Worm (Caenorhabditis elegans): Measurements from ENCODE around the gene F37C4.4.

The F37C4.4 gene

ce11 chrIV:3874417-3874816, 7.3 kb downstream of the F37C4.4 start (continued):
- TF ChIP-seq swsn-7 (tag; optimal IDR thresholded peaks at IDR 0.05) (peak; percentile 10), ztf-4 (tag; optimal IDR thresholded peaks at IDR 0.05) (no peak), lin-15B (tag; optimal IDR thresholded peaks at IDR 0.05) (peak; percentile 9), vab-15 (tag; optimal IDR thresholded peaks at IDR 0.05) (no peak), ceh-82 (tag; optimal IDR thresholded peaks at IDR 0.05) (peak in 1 of 3 experiments; percentile 10), ztf-11 (tag; optimal IDR thresholded peaks at IDR 0.05) (no peak), efl-1 (optimal IDR thresholded peaks at IDR 0.05) (peak; percentile 34 to 46), efl-1 (GFP tag; optimal IDR thresholded peaks at IDR 0.05 in 1 of 2) (peak in 1 of 2 experiments; percentile 17), lin-14 (GFP tag; optimal IDR thresholded peaks at IDR 0.05) (peak; percentile 77), fkh-8 (tag; optimal IDR thresholded peaks at IDR 0.05) (peak; percentile 60)

- TF ChIP-seq fos-1 (tag; optimal IDR thresholded peaks at IDR 0.05) (peak; percentile 74), mab-9 (GFP tag; IDR thresholded peaks at IDR 0.05) (0 out of 2 replicates have a peak, but pooled peaks have one; percentile 26), lsy-2 (tag; optimal IDR thresholded peaks at IDR 0.05) (peak in 1 of 2 experiments; percentile 38), nhr-20 (tag; optimal IDR thresholded peaks at IDR 0.05) (no peak), dpl-1 (GFP tag; optimal IDR thresholded peaks at IDR 0.05) (peak in 2 of 3 experiments; percentile 15 to 25), hlh-17 (GFP tag; optimal IDR thresholded peaks at IDR 0.05; ENCODE audit: borderline replicate concordance) (no peak), elt-3 (tag; optimal IDR thresholded peaks at IDR 0.05) (peak in 5 of 6 experiments; percentile 9 to 57 (median 22)), lin-35 (GFP tag; optimal IDR thresholded peaks at IDR 0.05) (peak; percentile 5 to 16), nhr-19 (GFP tag; conservative IDR thresholded peaks at IDR 0.05) (no peak), lin-15B (tag; optimal IDR thresholded peaks at IDR 0.05) (no peak), zag-1 (tag; optimal IDR thresholded peaks at IDR 0.05) (no peak), skn-1 (tag; optimal IDR thresholded peaks at IDR 0.05) (peak; percentile 21), dsc-1 (tag; optimal IDR thresholded peaks at IDR 0.05) (peak; percentile 41), tlp-1 (tag; optimal IDR thresholded peaks at IDR 0.05) (no peak), snpc-4 (tag; optimal IDR thresholded peaks at IDR 0.05) (no peak), rnt-1 (tag; optimal IDR thresholded peaks at IDR 0.05) (peak; percentile 39), ceh-82 (tag; optimal IDR thresholded peaks at IDR 0.05) (peak in 2 of 3 experiments; percentile 15 to 42), Y116A8C.19 (tag; optimal IDR thresholded peaks at IDR 0.05; ENCODE audit: borderline replicate concordance) (no peak), blmp-1 (tag; optimal IDR thresholded peaks at IDR 0.05) (peak; percentile 14), sox-4 (tag; optimal IDR thresholded peaks at IDR 0.05) (no peak), mef-2 (tag; optimal IDR thresholded peaks at IDR 0.05) (no peak), xbp-1 (tag; optimal IDR thresholded peaks at IDR 0.05) (no peak), C16A3.4 (tag; optimal IDR thresholded peaks at IDR 0.05) (peak; percentile 29), mdl-1 (tag; optimal IDR thresholded peaks at IDR 0.05) (peak in 1 of 2 experiments; percentile 39), nhr-28 (tag; optimal IDR thresholded peaks at IDR 0.05) (no peak), sup-37 (GFP tag; optimal IDR thresholded peaks at IDR 0.05) (no peak), ama-1 (optimal IDR thresholded peaks at IDR 0.05) (no peak), jun-1 (tag; optimal IDR thresholded peaks at IDR 0.05) (peak; percentile 70), nhr-85 (tag) (peak; percentile 76), snu-23 (GFP tag; optimal IDR thresholded peaks at IDR 0.05) (no peak), aly-2 (tag; optimal IDR thresholded peaks at IDR 0.05) (no peak), unc-98 (GFP tag; IDR thresholded peaks at IDR 0.05) (0 out of 2 replicates have a peak, but pooled peaks have one; percentile 15), grh-1 (GFP tag; IDR thresholded peaks at IDR 0.05) (no peak), efl-1 (optimal IDR thresholded peaks at IDR 0.05) (peak; percentile 30 to 33), efl-1 (GFP tag; optimal IDR thresholded peaks at IDR 0.05 in 1 of 2) (peak; percentile 15 to 79), mep-1 (tag; optimal IDR thresholded peaks at IDR 0.05) (peak; percentile 9), ceh-8 (GFP tag; optimal IDR thresholded peaks at IDR 0.05) (no peak), lin-14 (GFP tag; optimal IDR thresholded peaks at IDR 0.05) (peak; percentile 79)
These were observed 8.2 kb downstream of the F37C4.4 start for ce11 chrIV:3875260-3875659.

Measured in whole organism, L1 larva.